Worm (Caenorhabditis elegans) whole organism, L3 larva: Measurements from ENCODE around the gene M163.22.

Experiments
- daf-12 ChIP-seq: fragments of 150-350 bp; optimal IDR thresholded peaks from 2 replicates; lab custom pipeline; 2014; ENCODE audit warnings: missing biosample characterization, missing genetic modification reagents, missing genetic modification characterization
- elt-1 ChIP-seq: fragments of 150-350 bp; optimal IDR thresholded peaks from 2 replicates; lab custom pipeline; 2014; ENCODE audit warnings: missing biosample characterization, missing genetic modification characterization
- fos-1 ChIP-seq: fragments of 150-350 bp; optimal IDR thresholded peaks from 2 replicates; lab custom pipeline; 2014; ENCODE audit warnings: missing biosample characterization, missing genetic modification characterization
- mdl-1 ChIP-seq: fragments of 150-350 bp; optimal IDR thresholded peaks from 2 replicates; lab custom pipeline; 2014; ENCODE audit warnings: missing biosample characterization, missing genetic modification characterization
- nhr-237 ChIP-seq: fragments of 150-350 bp; optimal IDR thresholded peaks from 2 replicates; lab custom pipeline; 2014; ENCODE audit warnings: missing biosample characterization, missing genetic modification characterization
- nhr-77 ChIP-seq: fragments of 150-350 bp; optimal IDR thresholded peaks from 2 replicates; lab custom pipeline; 2014; ENCODE audit warnings: missing biosample characterization, missing genetic modification characterization
- pha-4 ChIP-seq: fragments of 150-350 bp; optimal IDR thresholded peaks from 2 replicates; lab custom pipeline; 2014; ENCODE audit warnings: missing biosample characterization, missing genetic modification reagents, missing genetic modification characterization
- zag-1 ChIP-seq: fragments of 150-350 bp; optimal IDR thresholded peaks from 2 replicates; lab custom pipeline; 2014; ENCODE audit warnings: missing biosample characterization, missing genetic modification characterization
- ztf-11 ChIP-seq: fragments of 150-350 bp; optimal IDR thresholded peaks from 2 replicates; lab custom pipeline; 2014; ENCODE audit warnings: missing biosample characterization, missing genetic modification characterization

ce11 chrX:14495785-14496184 is 30.1 kb downstream of the M163.22 start, which contains the start of gene ztf-14:
- TF ChIP-seq nhr-237 (tag; lab: Kevin White, UChicago) (no peak), daf-12 (tag; lab: Kevin White, UChicago) (no peak), zag-1 (tag; lab: Kevin White, UChicago) (no peak), mdl-1 (no peak), fos-1 (tag; lab: Kevin White, UChicago) (no peak), pha-4 (tag; lab: Kevin White, UChicago) (no peak), nhr-77 (no peak), ztf-11 (tag; lab: Kevin White, UChicago) (no peak), elt-1 (tag; lab: Kevin White, UChicago) (no peak)
